Worm (Caenorhabditis elegans): ENCODE results near the gene srj-26.

The srj-26 gene

ce11 chrV:18425544-18425943 is 4.6 kb downstream of the srj-26 start, which contains the start of gene ZK262.19:
Gene ZK262.19, minus strand, starts transcription at chrV:18425644.
- TF ChIP-seq unc-62 (GFP tag; optimal IDR thresholded peaks at IDR 0.05) (no peak), ztf-11 (tag; optimal IDR thresholded peaks at IDR 0.05) (no peak), cnd-1 (tag; optimal IDR thresholded peaks at IDR 0.05) (no peak), pha-4 (tag; optimal IDR thresholded peaks at IDR 0.05) (no peak), ceh-83 (GFP tag; optimal IDR thresholded peaks at IDR 0.05) (no peak), ham-2 (GFP tag; optimal IDR thresholded peaks at IDR 0.05) (no peak), lsy-2 (tag; optimal IDR thresholded peaks at IDR 0.05) (no peak), mab-5 (tag; optimal IDR thresholded peaks at IDR 0.05) (no peak), nhr-28 (tag; optimal IDR thresholded peaks at IDR 0.05) (no peak), tbx-8 (GFP tag; optimal IDR thresholded peaks at IDR 0.05) (no peak), nhr-12 (tag; optimal IDR thresholded peaks at IDR 0.05) (no peak), elt-3 (tag; optimal IDR thresholded peaks at IDR 0.05) (no peak), hlh-1 (tag; optimal IDR thresholded peaks at IDR 0.05) (no peak)

ce11 chrV:18426280-18426679 is 5.4 kb downstream of the srj-26 start, which contains the start of gene srw-83:
Gene srw-83, plus strand, starts transcription at chrV:18426580.
- TF ChIP-seq tbx-8 (GFP tag; optimal IDR thresholded peaks at IDR 0.05) (no peak), M03D4.4 (tag; optimal IDR thresholded peaks at IDR 0.05) (no peak), mls-2 (tag; optimal IDR thresholded peaks at IDR 0.05) (no peak), nhr-28 (tag; optimal IDR thresholded peaks at IDR 0.05) (no peak), ztf-11 (tag; optimal IDR thresholded peaks at IDR 0.05) (no peak), unc-62 (GFP tag; optimal IDR thresholded peaks at IDR 0.05) (no peak), elt-3 (tag; optimal IDR thresholded peaks at IDR 0.05) (no peak), elt-1 (tag; optimal IDR thresholded peaks at IDR 0.05; ENCODE audit: borderline replicate concordance, insufficient read depth) (no peak), mep-1 (tag; optimal IDR thresholded peaks at IDR 0.05) (no peak), snpc-4 (tag; optimal IDR thresholded peaks at IDR 0.05) (no peak), sem-2 (GFP tag; optimal IDR thresholded peaks at IDR 0.05) (no peak), flh-1 (GFP tag; optimal IDR thresholded peaks at IDR 0.05) (no peak)

- TF ChIP-seq lin-32 (GFP tag; optimal IDR thresholded peaks at IDR 0.05) (no peak), blmp-1 (tag; optimal IDR thresholded peaks at IDR 0.05) (no peak), drap-1 (GFP tag; optimal IDR thresholded peaks at IDR 0.05) (peak; percentile 3), mep-1 (tag; optimal IDR thresholded peaks at IDR 0.05) (no peak)
These were observed 9.9 kb downstream of the srj-26 start for ce11 chrV:18430826-18431225.

DNA sequence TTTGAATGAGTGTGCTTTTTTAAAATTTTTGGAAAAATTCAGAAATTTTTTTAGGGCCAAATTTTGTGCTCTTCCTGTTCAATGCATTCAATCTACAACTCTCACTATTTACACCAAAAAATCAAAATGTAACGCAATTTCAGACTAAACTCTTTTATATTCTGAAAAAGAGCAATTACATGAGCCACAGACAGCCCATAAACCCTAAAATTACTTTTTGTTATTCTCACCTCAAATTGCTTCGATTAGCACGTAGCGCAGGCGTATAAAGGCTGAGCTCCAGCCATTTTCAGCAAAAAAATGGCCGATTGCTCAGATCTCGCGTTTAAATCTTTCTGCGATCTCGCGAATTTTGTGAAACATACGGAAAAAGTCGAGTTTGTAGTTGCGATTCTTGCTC is 10.6 kb downstream of the srj-26 start, which contains the start of gene srw-82:
Gene srw-82, plus strand, starts transcription at position 301 of the 400 bp plus-strand sequence.
- TF ChIP-seq zip-8 (tag; optimal IDR thresholded peaks at IDR 0.05) (no peak), nhr-12 (tag; optimal IDR thresholded peaks at IDR 0.05) (no peak), unc-39 (tag; optimal IDR thresholded peaks at IDR 0.05) (no peak), bed-3 (GFP tag; optimal IDR thresholded peaks at IDR 0.05) (no peak)

DNA sequence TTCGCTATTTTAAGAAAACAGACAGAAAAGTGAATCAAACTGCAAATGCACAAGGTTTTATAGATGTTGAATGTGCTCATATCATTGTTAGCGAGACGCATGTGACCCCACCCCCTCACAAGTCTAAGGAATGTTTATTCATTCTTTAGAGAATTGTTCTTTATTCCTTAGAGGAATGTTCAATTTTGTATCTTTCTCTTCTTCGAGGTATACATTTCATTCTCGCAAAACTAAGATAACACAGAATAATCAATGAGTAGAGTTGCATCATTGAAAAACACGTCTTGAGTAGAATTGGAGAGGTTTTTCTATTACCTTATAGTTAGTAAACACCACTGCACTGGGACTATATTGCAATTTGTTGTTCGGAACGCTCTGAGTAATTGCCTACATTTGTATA is 14.1 kb downstream of the srj-26 start, which contains the start of gene ZK262.20:
Gene ZK262.20, minus strand, starts transcription at position 101 of the 400 bp plus-strand sequence.
- TF ChIP-seq unc-62 (GFP tag; optimal IDR thresholded peaks at IDR 0.05) (no peak), mep-1 (tag; optimal IDR thresholded peaks at IDR 0.05) (no peak), blmp-1 (tag; optimal IDR thresholded peaks at IDR 0.05) (no peak), ztf-11 (tag; optimal IDR thresholded peaks at IDR 0.05) (no peak), cnd-1 (tag; optimal IDR thresholded peaks at IDR 0.05) (no peak), drap-1 (GFP tag; optimal IDR thresholded peaks at IDR 0.05) (no peak), lin-13 (tag; optimal IDR thresholded peaks at IDR 0.05) (no peak), bed-3 (GFP tag; optimal IDR thresholded peaks at IDR 0.05) (no peak)

DNA sequence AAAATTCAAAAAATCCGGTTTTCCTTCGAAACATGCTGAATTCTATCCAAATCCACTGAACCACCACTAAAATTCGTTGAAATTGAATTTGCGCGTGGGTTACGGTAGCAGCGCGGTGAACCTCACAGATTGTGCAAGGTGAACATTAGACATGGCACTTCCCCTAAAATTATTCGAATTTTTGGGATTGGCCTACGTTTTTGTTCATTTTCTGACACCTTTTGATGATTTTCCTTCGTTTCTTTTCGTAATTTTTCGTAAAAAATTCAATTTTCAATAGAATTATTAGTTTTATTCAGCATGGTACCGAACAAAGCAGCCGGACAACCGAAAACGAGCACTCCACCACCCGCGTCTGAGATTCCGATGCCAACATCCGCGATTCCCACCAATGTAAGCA is 17.2 kb downstream of the srj-26 start, which contains the start of gene ZK262.8:
Gene ZK262.8, plus strand, starts transcription at position 301 of the 400 bp plus-strand sequence.
- no peak for TF ChIP-seq ceh-43 (GFP tag; optimal IDR thresholded peaks at IDR 0.05)
- TF ChIP-seq zip-8 (tag; optimal IDR thresholded peaks at IDR 0.05), result no peak
- TF ChIP-seq nhr-12 (tag; optimal IDR thresholded peaks at IDR 0.05), result no peak
- TF ChIP-seq snpc-4 (tag; optimal IDR thresholded peaks at IDR 0.05), result no peak
- TF ChIP-seq elt-1 (tag; optimal IDR thresholded peaks at IDR 0.05; ENCODE audit: borderline replicate concordance, insufficient read depth), result no peak
- TF ChIP-seq elt-3 (tag; optimal IDR thresholded peaks at IDR 0.05), result no peak
- TF ChIP-seq hlh-1 (tag; optimal IDR thresholded peaks at IDR 0.05), result no peak
- no peak for TF ChIP-seq pha-4 (tag; optimal IDR thresholded peaks at IDR 0.05)
- no peak for TF ChIP-seq lsy-2 (tag; optimal IDR thresholded peaks at IDR 0.05)
- TF ChIP-seq unc-120 (tag; optimal IDR thresholded peaks at IDR 0.05; ENCODE audit: poor library complexity, severe bottlenecking), result no peak
- no peak for TF ChIP-seq blmp-1 (tag; optimal IDR thresholded peaks at IDR 0.05)
- no peak for TF ChIP-seq lin-13 (tag; optimal IDR thresholded peaks at IDR 0.05)
- TF ChIP-seq unc-39 (tag; optimal IDR thresholded peaks at IDR 0.05), result no peak
- no peak for TF ChIP-seq ceh-83 (GFP tag; optimal IDR thresholded peaks at IDR 0.05)
- no peak for TF ChIP-seq bed-3 (GFP tag; optimal IDR thresholded peaks at IDR 0.05)
- no peak for TF ChIP-seq nhr-28 (tag; optimal IDR thresholded peaks at IDR 0.05)
- no peak for TF ChIP-seq ces-1 (GFP tag; optimal IDR thresholded peaks at IDR 0.05)
- TF ChIP-seq M03D4.4 (tag; optimal IDR thresholded peaks at IDR 0.05), result no peak
- no peak for TF ChIP-seq ztf-11 (tag; optimal IDR thresholded peaks at IDR 0.05)
